Worm (Caenorhabditis elegans) whole organism, mixed stage, embryonic: ENCODE measurements around the gene B0273.115.

Experiments
- lin-13 ChIP-seq: fragments of 150-350 bp; optimal IDR thresholded peaks from 2 replicates; lab custom pipeline; 2014; ENCODE audit warnings: missing biosample characterization, missing genetic modification characterization
- pha-4 ChIP-seq: fragments of 150-350 bp; optimal IDR thresholded peaks from 2 replicates; lab custom pipeline; 2018; ENCODE audit warnings: missing biosample characterization, missing genetic modification reagents, missing genetic modification characterization
- unc-62 ChIP-seq: fragments of 150-350 bp; optimal IDR thresholded peaks from 2 replicates; lab custom pipeline; 2014; ENCODE audit warnings: missing biosample characterization, missing genetic modification reagents, missing genetic modification characterization
- ztf-11 ChIP-seq: fragments of 150-350 bp; optimal IDR thresholded peaks from 2 replicates; lab custom pipeline; 2014; ENCODE audit warnings: missing biosample characterization, missing genetic modification characterization

DNA sequence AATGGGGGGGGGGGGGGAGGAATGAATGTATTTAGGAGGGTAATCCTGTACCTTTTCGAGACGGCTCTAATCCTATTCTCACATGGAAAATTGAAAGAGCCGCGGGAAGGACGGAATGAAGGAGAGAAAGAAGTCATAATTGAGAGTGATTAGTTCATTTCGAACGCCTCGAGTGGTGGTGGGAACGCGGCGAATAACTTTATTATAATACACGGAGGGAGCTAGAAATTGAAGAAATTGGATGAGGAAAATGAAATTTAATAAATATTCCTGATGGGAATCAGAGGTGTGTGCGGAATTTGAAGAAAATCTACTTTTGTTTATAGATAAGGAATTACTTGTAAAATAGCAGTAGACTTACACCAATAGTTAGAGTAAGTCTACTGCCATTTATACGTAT is 42.6 kb upstream of the B0273.115 start:
- TF ChIP-seq pha-4 (tag; lab: Kevin White, UChicago): no peak
- no peak for TF ChIP-seq unc-62 (GFP tag; lab: Kevin White, UChicago)
- TF ChIP-seq lin-13: no peak
- no peak for TF ChIP-seq ztf-11 (tag; lab: Kevin White, UChicago)
